Worm (Caenorhabditis elegans) whole organism, early embryonic: Measurements from ENCODE around the gene rpa-1.

Source experiments
- B0310.2 ChIP-seq: sonication (generic microtip); optimal IDR thresholded peaks from 2 replicates; lab custom pipeline; 2016; ENCODE audit warnings: mild to moderate bottlenecking, missing genetic modification characterization, missing compliant biosample characterization
- ama-1 ChIP-seq: fragments of 150-350 bp; optimal IDR thresholded peaks from 2 replicates; lab custom pipeline; 2014
- flt-1 ChIP-seq: fragments of 200-800 bp; sonication (Bioruptor generic); IDR thresholded peaks from 2 replicates; pipeline ENCODE4 v1.3.6; 2022; ENCODE audit warnings: missing genetic modification characterization, missing compliant biosample characterization
- hmbx-1 ChIP-seq: sonication (generic microtip); optimal IDR thresholded peaks from 2 replicates; lab custom pipeline; 2016; ENCODE audit warnings: mild to moderate bottlenecking, missing genetic modification characterization, missing compliant biosample characterization
- scrt-1 ChIP-seq: fragments of 200-800 bp; sonication (Bioruptor generic); IDR thresholded peaks from 2 replicates; pipeline ENCODE4 v1.3.6; 2022; ENCODE audit warnings: missing genetic modification characterization, missing compliant biosample characterization

ce11 chrII:7669409-7669808, 5.0 kb downstream of the rpa-1 start:
- TF ChIP-seq hmbx-1 (no peak), B0310.2 (tag; lab: Kevin White, UChicago) (no peak), ama-1 (no peak), flt-1 (GFP tag; lab: Robert Waterston, UW) (no peak), scrt-1 (no peak)
